Fruit fly (Drosophila melanogaster): ENCODE results near the gene CG15525.

The CG15525 gene

DNA sequence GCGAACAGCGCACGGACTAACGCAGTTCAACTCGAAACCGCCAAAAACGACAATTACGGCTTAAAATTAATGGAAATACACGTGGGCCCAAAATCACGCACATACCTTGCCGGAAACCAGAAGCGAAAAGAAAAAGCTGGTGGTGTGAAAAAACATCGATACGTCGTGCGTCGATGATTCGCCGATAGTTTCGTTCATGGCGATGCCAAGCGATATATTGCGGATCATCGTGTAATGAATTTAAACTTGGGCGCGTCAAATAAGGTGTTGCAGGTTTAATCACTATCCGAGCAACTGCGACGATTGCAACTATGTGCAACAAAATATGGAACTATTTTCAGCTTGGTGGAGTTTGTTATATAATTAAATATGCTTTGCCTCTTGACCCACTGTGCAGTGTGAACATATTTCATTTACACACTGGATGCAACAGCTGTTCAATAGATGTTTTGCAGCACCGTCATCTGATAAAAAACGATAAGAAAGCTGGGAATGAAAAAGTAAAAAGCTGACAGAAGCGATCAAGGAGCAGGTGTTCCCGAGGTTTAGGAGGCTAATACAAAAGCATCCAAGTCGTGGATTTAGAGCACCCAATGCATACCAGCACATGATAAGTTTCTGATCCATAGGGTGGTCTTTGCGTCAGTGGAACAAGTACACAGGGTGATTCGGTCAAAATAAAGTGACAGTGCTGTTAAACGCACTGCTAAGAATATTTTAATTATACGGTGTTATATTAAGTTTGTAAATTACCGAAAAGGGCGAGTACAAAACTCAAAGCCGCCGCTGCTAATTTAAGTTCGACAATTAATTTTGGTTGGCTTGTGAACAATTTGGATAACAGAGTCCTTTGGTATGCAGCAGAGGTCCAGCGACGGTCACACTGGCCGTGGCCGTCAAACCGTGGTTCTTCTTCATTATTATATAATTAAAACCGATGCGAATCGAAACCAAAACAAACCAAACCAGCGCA is 48.8 kb upstream of the CG15525 start, which contains the start of the genes RpL32 and CG7943 (continued):
- TF ChIP-seq jing (GFP tag; optimal IDR thresholded peaks at IDR 0.05) (peak; percentile 66), corto (GFP tag; optimal IDR thresholded peaks at IDR 0.05) (no peak), caup (GFP tag; optimal IDR thresholded peaks at IDR 0.05; ENCODE audit: severe bottlenecking) (peak; percentile 97), CG10979 (tag; optimal IDR thresholded peaks at IDR 0.05) (peak; percentile 88), CG5953 (GFP tag; IDR thresholded peaks at IDR 0.05) (peak; percentile 92), gce (GFP tag; IDR thresholded peaks at IDR 0.05) (peak; percentile 79), CG14050 (GFP tag; IDR thresholded peaks at IDR 0.05) (peak; percentile 91), phol (tag; optimal IDR thresholded peaks at IDR 0.05) (peak; percentile 96), kay (GFP tag; optimal IDR thresholded peaks at IDR 0.05) (peak; percentile 75), CG10565 (GFP tag; optimal IDR thresholded peaks at IDR 0.05) (peak; percentile 90), Dref (GFP tag; IDR thresholded peaks at IDR 0.05) (peak; percentile 89), sqz (GFP tag; optimal IDR thresholded peaks at IDR 0.05) (peak; percentile 85), bab2 (GFP tag; optimal IDR thresholded peaks at IDR 0.05) (peak; percentile 98), dysf (GFP tag; IDR thresholded peaks at IDR 0.05) (peak; percentile 96), CG9797 (GFP tag; optimal IDR thresholded peaks at IDR 0.05) (peak; percentile 79), mam (GFP tag; optimal IDR thresholded peaks at IDR 0.05) (peak; percentile 99), Dip2 (GFP tag; IDR thresholded peaks at IDR 0.05) (peak; percentile 69), CG12769 (tag; optimal IDR thresholded peaks at IDR 0.05) (peak; percentile 82), sc (optimal IDR thresholded peaks at IDR 0.05) (no peak), sc (GFP tag; optimal IDR thresholded peaks at IDR 0.05) (peak; percentile 75), CG7963 (GFP tag; IDR thresholded peaks at IDR 0.05; ENCODE audit: partially characterized antibody) (peak; percentile 100), Nf-YB (GFP tag; optimal IDR thresholded peaks at IDR 0.05) (peak; percentile 62), NFAT (GFP tag; IDR thresholded peaks at IDR 0.05) (no peak; the same call in 1 of the 2 replicates), dpn (GFP tag; optimal IDR thresholded peaks at IDR 0.05) (peak; percentile 83 to 98), fu2 (GFP tag; optimal IDR thresholded peaks at IDR 0.05) (peak; percentile 88), fd96Cb (tag; optimal IDR thresholded peaks at IDR 0.05) (peak; percentile 88), chn (GFP tag; optimal IDR thresholded peaks at IDR 0.05) (peak; percentile 90), CG33557 (GFP tag; optimal IDR thresholded peaks at IDR 0.05) (peak; percentile 70), sd (tag; optimal IDR thresholded peaks at IDR 0.05) (peak; percentile 74), pzg (GFP tag; optimal IDR thresholded peaks at IDR 0.05) (peak; percentile 92), unpg (GFP tag; optimal IDR thresholded peaks at IDR 0.05) (peak; percentile 91), HLH3B (GFP tag; IDR thresholded peaks at IDR 0.05) (peak; percentile 93), oc (tag; optimal IDR thresholded peaks at IDR 0.05) (peak; percentile 81), CG1233 (GFP tag; optimal IDR thresholded peaks at IDR 0.05) (peak; percentile 86), Poxn (GFP tag; IDR thresholded peaks at IDR 0.05) (peak; percentile 85), Neu2 (GFP tag; optimal IDR thresholded peaks at IDR 0.05; ENCODE audit: borderline replicate concordance) (peak; percentile 86)

- TF ChIP-seq lilli (GFP tag; optimal IDR thresholded peaks at IDR 0.05) (peak; percentile 93), CG14965 (GFP tag; optimal IDR thresholded peaks at IDR 0.05; ENCODE audit: borderline replicate concordance) (peak; percentile 3), yki (optimal IDR thresholded peaks at IDR 0.05) (no peak), tin (GFP tag; optimal IDR thresholded peaks at IDR 0.05) (peak; percentile 91), vnd (GFP tag; IDR thresholded peaks at IDR 0.05; ENCODE audit: partially characterized antibody) (peak; percentile 46; the same call in 2 of the 3 replicates), cato (GFP tag; optimal IDR thresholded peaks at IDR 0.05; ENCODE audit: borderline replicate concordance) (peak; percentile 28), slbo (GFP tag; IDR thresholded peaks at IDR 0.05) (peak; percentile 94), dmrt11E (tag; optimal IDR thresholded peaks at IDR 0.05) (peak; percentile 59), knrl (GFP tag; IDR thresholded peaks at IDR 0.05; ENCODE audit: partially characterized antibody) (peak; percentile 79), slp2 (GFP tag; optimal IDR thresholded peaks at IDR 0.05) (peak; percentile 77), BEAF-32 (GFP tag; optimal IDR thresholded peaks at IDR 0.05) (peak; percentile 89), nom (GFP tag; optimal IDR thresholded peaks at IDR 0.05) (peak; percentile 70), zfh2 (GFP tag; optimal IDR thresholded peaks at IDR 0.05) (peak; percentile 95)
Observed at dm6 chr3R:30043139-30043744, 45.8 kb upstream of the CG15525 start, which contains the start of gene Sry-delta. Gene Sry-delta (plus strand): TSS chr3R:30043341.
